Worm (Caenorhabditis elegans): ENCODE measurements around the gene clec-162.

- TF ChIP-seq fkh-6 (tag; optimal IDR thresholded peaks at IDR 0.05) (no peak), gmeb-2 (tag; optimal IDR thresholded peaks at IDR 0.05) (no peak)
Observed at ce11 chrIII:9766175-9766574, 41.2 kb upstream of the clec-162 start, which contains the start of gene cbp-1.

Data from whole organism, late embryonic.